Fruit fly (Drosophila melanogaster) whole organism, embryonic: ENCODE results near the gene Pcmt.

Experiments used
- Adf1 ChIP-seq: fragments of 200-800 bp; sonication (Bioruptor generic); IDR thresholded peaks from 2 replicates; pipeline ENCODE4 v1.3.6; 2022; ENCODE audit warnings: missing biosample characterization, missing genetic modification characterization
- Bgb ChIP-seq: fragments of 200-800 bp; sonication (Bioruptor generic); IDR thresholded peaks from 2 replicates; pipeline ENCODE4 v1.3.6; 2022; ENCODE audit warnings: missing biosample characterization, missing genetic modification characterization; ENCODE audit not compliant: partially characterized antibody
- CG10274 ChIP-seq: fragments of 200-800 bp; sonication (Bioruptor generic); optimal IDR thresholded peaks from 3 replicates; lab custom pipeline; 2017; ENCODE audit warnings: missing biosample characterization, mild to moderate bottlenecking, missing genetic modification characterization
- CG10959 ChIP-seq: fragments of 200-800 bp; sonication (Bioruptor generic); IDR thresholded peaks from 2 replicates; pipeline ENCODE4 v1.3.6; 2022; ENCODE audit warnings: missing biosample characterization, missing genetic modification characterization
- CG11247 ChIP-seq: fragments of 200-800 bp; sonication (Bioruptor generic); IDR thresholded peaks from 2 replicates; pipeline ENCODE4 v1.3.6; 2022; ENCODE audit warnings: missing biosample characterization, missing genetic modification characterization
- CG11560 ChIP-seq: fragments of 200-800 bp; sonication (Bioruptor generic); IDR thresholded peaks from 3 replicates; pipeline ENCODE4 v1.3.6; 2022; ENCODE audit warnings: missing biosample characterization, missing genetic modification characterization
- CG11696 ChIP-seq: fragments of 200-800 bp; sonication (Bioruptor generic); IDR thresholded peaks from 2 replicates; pipeline ENCODE4 v1.3.6; 2022; ENCODE audit warnings: missing biosample characterization, missing genetic modification characterization
- CG17829 ChIP-seq: fragments of 200-800 bp; optimal IDR thresholded peaks from 2 replicates; lab custom pipeline; 2019; ENCODE audit warnings: missing biosample characterization, mild to moderate bottlenecking, missing genetic modification characterization, moderate library complexity
- CG30020 ChIP-seq: fragments of 200-800 bp; optimal IDR thresholded peaks from 2 replicates; lab custom pipeline; 2019; ENCODE audit warnings: missing biosample characterization, mild to moderate bottlenecking, missing genetic modification characterization, moderate library complexity
- CG33213 ChIP-seq: fragments of 200-800 bp; sonication (Bioruptor generic); optimal IDR thresholded peaks from 3 replicates; lab custom pipeline; 2016; ENCODE audit warnings: missing biosample characterization, missing genetic modification characterization
- CG3847 ChIP-seq: fragments of 200-800 bp; sonication (Bioruptor generic); IDR thresholded peaks from 2 replicates; pipeline ENCODE4 v1.3.6; 2022; ENCODE audit warnings: missing biosample characterization, missing genetic modification characterization
- CG4730 ChIP-seq: fragments of 200-800 bp; sonication (Bioruptor generic); IDR thresholded peaks from 2 replicates; pipeline ENCODE4 v1.3.6; 2022; ENCODE audit warnings: missing biosample characterization, missing genetic modification characterization
- CG8290 ChIP-seq, 3 experiments: fragments of 200-800 bp; sonication (Bioruptor generic); optimal IDR thresholded peaks; 2 replicates each; lab custom pipeline; 2016 to 2019; ENCODE audit warnings: missing biosample characterization in 3 of 3, missing genetic modification characterization in 3 of 3, mild to moderate bottlenecking in 2 of 3, moderate library complexity in 1 of 3
- CG8388 ChIP-seq: fragments of 200-800 bp; sonication (Bioruptor generic); optimal IDR thresholded peaks from 2 replicates; lab custom pipeline; 2019; ENCODE audit warnings: missing biosample characterization, mild to moderate bottlenecking, missing genetic modification characterization, moderate library complexity
- D19A ChIP-seq: fragments of 200-800 bp; optimal IDR thresholded peaks from 3 replicates; lab custom pipeline; 2019; ENCODE audit warnings: missing biosample characterization, mild to moderate bottlenecking, missing genetic modification characterization, moderate library complexity
- Dll ChIP-seq: fragments of 200-800 bp; sonication (Bioruptor generic); IDR thresholded peaks from 4 replicates; pipeline ENCODE4 v1.3.6; 2022; ENCODE audit warnings: missing biosample characterization, missing genetic modification characterization; ENCODE audit not compliant: partially characterized antibody
- ERR ChIP-seq: fragments of 200-800 bp; sonication (Bioruptor generic); optimal IDR thresholded peaks from 2 replicates; lab custom pipeline; 2016; ENCODE audit warnings: missing biosample characterization, missing genetic modification characterization
- GATAe ChIP-seq: fragments of 200-800 bp; sonication (Bioruptor generic); conservative IDR thresholded peaks from 2 replicates; pipeline ENCODE4 v1.3.6; 2022; ENCODE audit warnings: missing biosample characterization, missing genetic modification characterization
- Hmr ChIP-seq: fragments of 200-800 bp; sonication (Bioruptor generic); optimal IDR thresholded peaks from 3 replicates; lab custom pipeline; 2017; ENCODE audit warnings: mild to moderate bottlenecking, missing biosample characterization, missing genetic modification reagents, missing genetic modification characterization
- Hr78 ChIP-seq, 2 experiments: fragments of 200-800 bp in 1 of 2; fragments of >200 bp in 1 of 2; sonication (Bioruptor generic) in 1 of 2; optimal IDR thresholded peaks; 2 replicates each; lab custom pipeline; 2017 to 2019; ENCODE audit warnings: missing biosample characterization in 2 of 2, missing genetic modification characterization in 2 of 2, mild to moderate bottlenecking in 1 of 2, moderate library complexity in 1 of 2
- Scr ChIP-seq: fragments of 200-800 bp; sonication (Bioruptor generic); IDR thresholded peaks from 2 replicates; pipeline ENCODE4 v1.3.6; 2022; ENCODE audit warnings: missing biosample characterization, missing genetic modification characterization; ENCODE audit not compliant: partially characterized antibody
- Six4 ChIP-seq: fragments of 200-800 bp; sonication (Bioruptor generic); optimal IDR thresholded peaks from 2 replicates; lab custom pipeline; 2016; ENCODE audit warnings: missing biosample characterization, missing genetic modification characterization
- Sox100B ChIP-seq: fragments of 200-800 bp; sonication (Bioruptor generic); optimal IDR thresholded peaks from 3 replicates; lab custom pipeline; 2018; ENCODE audit warnings: missing biosample characterization, mild to moderate bottlenecking, missing genetic modification characterization
- Sry-β ChIP-seq: fragments of 200-800 bp; sonication (Bioruptor generic); optimal IDR thresholded peaks from 2 replicates; lab custom pipeline; 2018; ENCODE audit warnings: missing biosample characterization, mild to moderate bottlenecking, missing genetic modification characterization, moderate library complexity
- Sry-δ ChIP-seq: fragments of 200-800 bp; sonication (Bioruptor generic); optimal IDR thresholded peaks from 2 replicates; lab custom pipeline; 2016; ENCODE audit warnings: missing biosample characterization, missing genetic modification characterization
- Ssrp ChIP-seq: fragments of 200-800 bp; sonication (Bioruptor generic); optimal IDR thresholded peaks from 2 replicates; lab custom pipeline; 2018; ENCODE audit warnings: missing biosample characterization, mild to moderate bottlenecking, missing genetic modification characterization, moderate library complexity
- Xrp1 ChIP-seq: fragments of 200-800 bp; sonication (Bioruptor generic); IDR thresholded peaks from 2 replicates; pipeline ENCODE4 v1.3.6; 2022; ENCODE audit warnings: missing biosample characterization, missing genetic modification characterization
- abd-A ChIP-seq: fragments of 200-800 bp; sonication (Bioruptor generic); optimal IDR thresholded peaks from 3 replicates; lab custom pipeline; 2019; ENCODE audit warnings: missing biosample characterization, mild to moderate bottlenecking, missing genetic modification characterization, moderate library complexity
- ap ChIP-seq: fragments of 200-800 bp; sonication (Bioruptor generic); IDR thresholded peaks from 2 replicates; pipeline ENCODE4 v1.3.6; 2022; ENCODE audit warnings: missing biosample characterization, missing genetic modification characterization
- caup ChIP-seq: fragments of 200-800 bp; sonication (Bioruptor generic); optimal IDR thresholded peaks from 3 replicates; lab custom pipeline; 2017; ENCODE audit warnings: missing biosample characterization, mild to moderate bottlenecking, missing genetic modification characterization, moderate library complexity; ENCODE audit not compliant: severe bottlenecking
- croc ChIP-seq: fragments of 200-800 bp; sonication (Bioruptor generic); conservative IDR thresholded peaks from 3 replicates; pipeline ENCODE4 v1.3.6; 2022; ENCODE audit warnings: missing biosample characterization, missing genetic modification characterization
- da ChIP-seq: fragments of 200-800 bp; sonication (Bioruptor generic); optimal IDR thresholded peaks from 2 replicates; lab custom pipeline; 2016; ENCODE audit warnings: missing biosample characterization, missing genetic modification characterization
- dmrt11E ChIP-seq: fragments of 200-800 bp; sonication (Bioruptor generic); optimal IDR thresholded peaks from 3 replicates; lab custom pipeline; 2018; ENCODE audit warnings: missing biosample characterization, mild to moderate bottlenecking, missing genetic modification characterization, moderate library complexity
- dysf ChIP-seq: fragments of 200-800 bp; sonication (Bioruptor generic); IDR thresholded peaks from 3 replicates; pipeline ENCODE4 v1.3.6; 2022; ENCODE audit warnings: missing biosample characterization, missing genetic modification characterization
- en ChIP-seq: fragments of 200-800 bp; sonication (Bioruptor generic); optimal IDR thresholded peaks from 2 replicates; lab custom pipeline; 2016; ENCODE audit warnings: missing biosample characterization, missing genetic modification characterization
- esg ChIP-seq: fragments of 200-800 bp; sonication (Bioruptor generic); conservative IDR thresholded peaks from 2 replicates; pipeline ENCODE4 v1.3.6; 2022; ENCODE audit warnings: missing biosample characterization, missing genetic modification characterization
- fd102C ChIP-seq: fragments of 200-800 bp; sonication (Bioruptor generic); optimal IDR thresholded peaks from 2 replicates; lab custom pipeline; 2018; ENCODE audit warnings: missing biosample characterization, mild to moderate bottlenecking, missing genetic modification characterization, moderate library complexity
- gfzf ChIP-seq: fragments of 200-800 bp; sonication (Bioruptor generic); optimal IDR thresholded peaks from 2 replicates; lab custom pipeline; 2016; ENCODE audit warnings: missing biosample characterization, mild to moderate bottlenecking, missing genetic modification characterization, moderate library complexity
- grn ChIP-seq: fragments of 200-800 bp; sonication (Bioruptor generic); optimal IDR thresholded peaks from 3 replicates; lab custom pipeline; 2017; ENCODE audit warnings: missing biosample characterization, missing genetic modification characterization
- gsb-n ChIP-seq: fragments of 200-800 bp; sonication (Bioruptor generic); optimal IDR thresholded peaks from 3 replicates; lab custom pipeline; 2018; ENCODE audit warnings: missing biosample characterization, mild to moderate bottlenecking, missing genetic modification characterization
- jing ChIP-seq: fragments of 200-800 bp; sonication (Bioruptor generic); optimal IDR thresholded peaks from 2 replicates; lab custom pipeline; 2018; ENCODE audit warnings: missing biosample characterization, mild to moderate bottlenecking, missing genetic modification characterization
- lab ChIP-seq: fragments of 200-800 bp; sonication (Bioruptor generic); optimal IDR thresholded peaks from 3 replicates; lab custom pipeline; 2017; ENCODE audit warnings: missing biosample characterization, missing genetic modification characterization, mild to moderate bottlenecking, moderate library complexity, missing genetic modification reagents
- lilli ChIP-seq: fragments of 200-800 bp; sonication (Bioruptor generic); optimal IDR thresholded peaks from 3 replicates; lab custom pipeline; 2016; ENCODE audit warnings: missing biosample characterization, missing genetic modification characterization
- ranshi ChIP-seq: fragments of 200-800 bp; sonication (Bioruptor generic); IDR thresholded peaks from 2 replicates; pipeline ENCODE4 v1.3.6; 2022; ENCODE audit warnings: missing biosample characterization, missing genetic modification characterization
- schlank ChIP-seq: fragments of 200-800 bp; sonication (Bioruptor generic); optimal IDR thresholded peaks from 2 replicates; lab custom pipeline; 2018; ENCODE audit warnings: missing biosample characterization, mild to moderate bottlenecking, missing genetic modification characterization
- sens ChIP-seq: fragments of 200-800 bp; sonication (Bioruptor generic); peaks from one replicate; lab custom pipeline; 2016; ENCODE audit warnings: missing biosample characterization, missing genetic modification characterization
- sens-2 ChIP-seq: fragments of 200-800 bp; sonication (Bioruptor generic); IDR thresholded peaks from 2 replicates; pipeline ENCODE4 v1.3.6; 2022; ENCODE audit warnings: missing biosample characterization, missing genetic modification characterization
- slp2 ChIP-seq: fragments of 200-800 bp; sonication (Bioruptor generic); optimal IDR thresholded peaks from 2 replicates; lab custom pipeline; 2016; ENCODE audit warnings: missing biosample characterization, missing genetic modification characterization
- sr ChIP-seq: fragments of 200-800 bp; sonication (Bioruptor generic); IDR thresholded peaks from 3 replicates; pipeline ENCODE4 v1.3.6; 2022; ENCODE audit warnings: missing biosample characterization, missing genetic modification characterization
- twi ChIP-seq: fragments of 200-800 bp; optimal IDR thresholded peaks from 2 replicates; lab custom pipeline; 2019; ENCODE audit warnings: missing biosample characterization, mild to moderate bottlenecking, missing genetic modification characterization, moderate library complexity

The Pcmt gene

dm6 chr3R:5565623-5566022, 11.5 kb upstream of the Pcmt start (continued):
- no peak for TF ChIP-seq dmrt11E (tag; lab: Kevin White, UChicago)
- no peak for TF ChIP-seq jing (GFP tag; lab: Kevin White, UChicago)
- no peak for TF ChIP-seq CG10959 (GFP tag; lab: Robert Waterston, UW)
- TF ChIP-seq Sry-β, result no peak
- peak; percentile 36 for TF ChIP-seq CG10274 (GFP tag; lab: Kevin White, UChicago)
- TF ChIP-seq ERR (GFP tag; lab: Kevin White, UChicago), result peak; percentile 68
- peak; percentile 92 for TF ChIP-seq grn (GFP tag; lab: Kevin White, UChicago)
- peak; percentile 85 for TF ChIP-seq caup (GFP tag; lab: Kevin White, UChicago)
- no peak for TF ChIP-seq Scr (GFP tag; lab: Robert Waterston, UW)
- peak; percentile 82 for TF ChIP-seq CG11247
- peak; percentile 51 for TF ChIP-seq CG17829 (tag; lab: Kevin White, UChicago)
- TF ChIP-seq CG3847 (GFP tag; lab: Robert Waterston, UW), result peak; percentile 82
- no peak for TF ChIP-seq gfzf (GFP tag; lab: Kevin White, UChicago)
- peak; percentile 59 for TF ChIP-seq CG33213 (GFP tag; lab: Kevin White, UChicago)
- peak; percentile 80 for TF ChIP-seq CG4730 (GFP tag; lab: Robert Waterston, UW)
- no peak for TF ChIP-seq Dll (GFP tag; lab: Robert Waterston, UW)
- TF ChIP-seq slp2, result peak; percentile 54
- TF ChIP-seq abd-A (tag; lab: Kevin White, UChicago), result no peak
- peak; percentile 60 for TF ChIP-seq en
- peak; percentile 88 for TF ChIP-seq Hmr
- TF ChIP-seq dysf (GFP tag; lab: Robert Waterston, UW), result peak; percentile 91
- TF ChIP-seq croc (GFP tag; lab: Robert Waterston, UW), result peak; percentile 56; the same call in 2 of the 3 replicates
- TF ChIP-seq da (GFP tag; lab: Kevin White, UChicago), result peak; percentile 12
- peak; percentile 70; the same call in 1 of the 3 replicates for TF ChIP-seq sr (GFP tag; lab: Robert Waterston, UW)
- no peak for TF ChIP-seq fd102C (GFP tag; lab: Kevin White, UChicago)
- TF ChIP-seq sens-2 (GFP tag; lab: Robert Waterston, UW), result peak; percentile 77
- peak; percentile 69 for TF ChIP-seq schlank (tag; lab: Kevin White, UChicago)
- peak; percentile 72 for TF ChIP-seq Sox100B (GFP tag; lab: Kevin White, UChicago)
- peak; percentile 50 for TF ChIP-seq Six4 (GFP tag; lab: Kevin White, UChicago)
- TF ChIP-seq twi, result peak; percentile 21
- no peak for TF ChIP-seq Hr78 (GFP tag; optimal IDR thresholded peaks at IDR 0.05; lab: Kevin White, UChicago)
- TF ChIP-seq CG11696, result peak; percentile 79
- peak; percentile 75 for TF ChIP-seq CG8388 (GFP tag; lab: Kevin White, UChicago)
- TF ChIP-seq CG30020 (tag; lab: Kevin White, UChicago), result no peak
- TF ChIP-seq ap (GFP tag; lab: Robert Waterston, UW), result peak; percentile 64
- TF ChIP-seq lilli (GFP tag; lab: Kevin White, UChicago), result peak; percentile 82
- no peak for TF ChIP-seq Bgb
- peak; percentile 82 for TF ChIP-seq Xrp1 (GFP tag; lab: Robert Waterston, UW)
- peak; percentile 82 for TF ChIP-seq esg
- no peak for TF ChIP-seq gsb-n (tag; lab: Kevin White, UChicago)
- peak; percentile 55; the same call in 1 of the 3 replicates for TF ChIP-seq CG11560 (tag; lab: Robert Waterston, UW)
- TF ChIP-seq lab (GFP tag; lab: Kevin White, UChicago), result peak; percentile 93
- TF ChIP-seq D19A (tag; lab: Kevin White, UChicago), result peak; percentile 60
- peak; percentile 67 for TF ChIP-seq Adf1 (GFP tag; lab: Robert Waterston, UW)
- peak; percentile 86 for TF ChIP-seq ranshi
- peak; percentile 94 for TF ChIP-seq GATAe (GFP tag; lab: Robert Waterston, UW)
- TF ChIP-seq CG8290 (GFP tag; optimal IDR thresholded peaks at IDR 0.05; lab: Kevin White, UChicago), result no peak
- TF ChIP-seq CG8290 (tag; optimal IDR thresholded peaks at IDR 0.05; lab: Kevin White, UChicago), result peak in 1 of 2 experiments; percentile 84
- TF ChIP-seq sens (GFP tag; lab: Kevin White, UChicago), result peak; percentile 96
- peak; percentile 27 for TF ChIP-seq Sry-δ (GFP tag; lab: Kevin White, UChicago)
- TF ChIP-seq Ssrp (tag; lab: Kevin White, UChicago), result peak; percentile 71
